Worm (Caenorhabditis elegans): ENCODE data around the gene Y111B2A.2.

The Y111B2A.2 gene

ce11 chrIII:12468869-12469268 lies 27.0 kb upstream of the Y111B2A.2 start, which contains the start of gene Y49E10.29:
Y49E10.29 (plus strand) TSS chrIII:12469169.
- TF ChIP-seq hmg-4 (GFP tag; optimal IDR thresholded peaks at IDR 0.05) (no peak), tbx-11 (GFP tag; IDR thresholded peaks at IDR 0.05) (no peak), F13C5.2 (tag; optimal IDR thresholded peaks at IDR 0.05) (no peak), flt-1 (GFP tag; IDR thresholded peaks at IDR 0.05) (no peak)

DNA sequence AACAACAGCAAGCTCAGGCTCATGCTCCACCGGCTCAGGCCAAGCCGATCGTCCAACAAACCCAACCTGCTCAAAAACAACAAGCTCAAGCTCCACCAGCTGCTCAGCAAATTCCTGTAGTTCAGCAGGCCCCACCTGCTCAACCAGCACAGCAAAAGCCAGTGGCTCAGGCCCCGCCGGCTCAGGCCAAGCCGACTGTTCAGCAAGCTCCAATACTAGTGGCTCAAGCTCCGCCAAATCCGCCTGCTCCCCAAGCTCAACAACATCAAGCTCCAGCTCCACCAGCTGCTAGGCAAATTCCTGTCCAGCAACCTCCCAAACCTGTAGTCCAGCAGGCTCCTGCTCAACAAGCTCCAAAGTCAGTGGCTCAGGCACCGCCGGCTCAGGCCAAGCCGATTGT lies 26.1 kb upstream of the Y111B2A.2 start:
- TF ChIP-seq tbx-11 (GFP tag; IDR thresholded peaks at IDR 0.05) (no peak), hmg-4 (GFP tag; optimal IDR thresholded peaks at IDR 0.05) (no peak), sea-1 (GFP tag; conservative IDR thresholded peaks at IDR 0.05) (no peak), tbx-37 (GFP tag; conservative IDR thresholded peaks at IDR 0.05) (no peak), flt-1 (GFP tag; IDR thresholded peaks at IDR 0.05) (no peak), tra-4 (tag; optimal IDR thresholded peaks at IDR 0.05) (no peak), F13C5.2 (tag; optimal IDR thresholded peaks at IDR 0.05) (no peak), scrt-1 (GFP tag; IDR thresholded peaks at IDR 0.05) (no peak), ceh-13 (GFP tag; optimal IDR thresholded peaks at IDR 0.05) (no peak), B0310.2 (tag; optimal IDR thresholded peaks at IDR 0.05) (no peak), hnd-1 (tag; optimal IDR thresholded peaks at IDR 0.05) (no peak), pes-1 (GFP tag; IDR thresholded peaks at IDR 0.05) (no peak), ets-7 (tag; optimal IDR thresholded peaks at IDR 0.05) (no peak), ama-1 (optimal IDR thresholded peaks at IDR 0.05) (no peak), hmbx-1 (tag; optimal IDR thresholded peaks at IDR 0.05) (no peak), ceh-36 (tag; optimal IDR thresholded peaks at IDR 0.05) (no peak), aly-1 (tag; optimal IDR thresholded peaks at IDR 0.05) (no peak)

ce11 chrIII:12470589-12470988 lies 25.3 kb upstream of the Y111B2A.2 start:
- no peak for TF ChIP-seq ceh-13 (GFP tag; optimal IDR thresholded peaks at IDR 0.05)
- no peak for TF ChIP-seq B0310.2 (tag; optimal IDR thresholded peaks at IDR 0.05)
- TF ChIP-seq aly-1 (tag; optimal IDR thresholded peaks at IDR 0.05) = peak; percentile 15

ce11 chrIII:12472497-12472896 lies 23.4 kb upstream of the Y111B2A.2 start, which contains the start of gene cccp-1:
cccp-1 (plus strand) TSS chrIII:12472873.
- TF ChIP-seq tbx-11 (GFP tag; IDR thresholded peaks at IDR 0.05) = no peak
- TF ChIP-seq ama-1 (optimal IDR thresholded peaks at IDR 0.05) = no peak
- TF ChIP-seq hnd-1 (tag; optimal IDR thresholded peaks at IDR 0.05) = no peak
- TF ChIP-seq tra-4 (tag; optimal IDR thresholded peaks at IDR 0.05) = no peak
- no peak for TF ChIP-seq ceh-36 (tag; optimal IDR thresholded peaks at IDR 0.05)
- TF ChIP-seq sea-1 (GFP tag; conservative IDR thresholded peaks at IDR 0.05) = no peak
- no peak for TF ChIP-seq flt-1 (GFP tag; IDR thresholded peaks at IDR 0.05)
- no peak for TF ChIP-seq B0310.2 (tag; optimal IDR thresholded peaks at IDR 0.05)

DNA sequence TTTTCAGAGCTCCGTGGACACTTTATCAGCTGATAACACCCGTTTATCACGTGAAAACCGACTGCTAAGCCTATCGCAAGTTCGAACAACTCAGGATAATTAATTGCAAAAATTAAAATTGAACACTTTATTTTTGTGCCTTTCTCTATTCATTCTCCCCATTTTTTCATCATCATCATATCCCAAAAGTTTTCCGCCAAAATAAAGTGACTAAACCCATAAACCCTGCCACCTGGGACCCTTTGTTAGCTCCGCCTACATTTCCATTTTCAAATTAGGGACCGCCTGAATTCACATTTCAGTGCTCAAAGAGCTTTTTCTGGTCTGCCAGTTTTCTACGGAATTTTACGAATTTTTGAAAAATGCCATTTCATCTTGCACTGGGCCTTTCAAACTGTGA lies 11.5 kb upstream of the Y111B2A.2 start, which contains the start of gene arrd-16:
Gene arrd-16, plus strand, starts transcription at position 301 of the 400 bp plus-strand sequence.
- no peak for TF ChIP-seq pes-1 (GFP tag; IDR thresholded peaks at IDR 0.05)
- TF ChIP-seq hmg-4 (GFP tag; optimal IDR thresholded peaks at IDR 0.05) = no peak
- TF ChIP-seq B0310.2 (tag; optimal IDR thresholded peaks at IDR 0.05) = no peak
- TF ChIP-seq ceh-13 (GFP tag; optimal IDR thresholded peaks at IDR 0.05) = no peak
- no peak for TF ChIP-seq F13C5.2 (tag; optimal IDR thresholded peaks at IDR 0.05)
- no peak for TF ChIP-seq flt-1 (GFP tag; IDR thresholded peaks at IDR 0.05)
- no peak for TF ChIP-seq ets-7 (tag; optimal IDR thresholded peaks at IDR 0.05)
- no peak for TF ChIP-seq aly-1 (tag; optimal IDR thresholded peaks at IDR 0.05)
- no peak for TF ChIP-seq tbx-11 (GFP tag; IDR thresholded peaks at IDR 0.05)
- TF ChIP-seq ama-1 (optimal IDR thresholded peaks at IDR 0.05) = no peak
- no peak for TF ChIP-seq tbx-37 (GFP tag; conservative IDR thresholded peaks at IDR 0.05)
- no peak for TF ChIP-seq scrt-1 (GFP tag; IDR thresholded peaks at IDR 0.05)
- no peak for TF ChIP-seq hmbx-1 (tag; optimal IDR thresholded peaks at IDR 0.05)

- TF ChIP-seq ceh-36 (tag; optimal IDR thresholded peaks at IDR 0.05) = no peak
- TF ChIP-seq hmbx-1 (tag; optimal IDR thresholded peaks at IDR 0.05) = no peak
- no peak for TF ChIP-seq tbx-11 (GFP tag; IDR thresholded peaks at IDR 0.05)
- no peak for TF ChIP-seq F13C5.2 (tag; optimal IDR thresholded peaks at IDR 0.05)
- TF ChIP-seq ets-7 (tag; optimal IDR thresholded peaks at IDR 0.05) = no peak
- TF ChIP-seq pes-1 (GFP tag; IDR thresholded peaks at IDR 0.05) = no peak
- no peak for TF ChIP-seq scrt-1 (GFP tag; IDR thresholded peaks at IDR 0.05)
- no peak for TF ChIP-seq aly-1 (tag; optimal IDR thresholded peaks at IDR 0.05)
- TF ChIP-seq B0310.2 (tag; optimal IDR thresholded peaks at IDR 0.05) = no peak
- TF ChIP-seq sea-1 (GFP tag; conservative IDR thresholded peaks at IDR 0.05) = no peak
- no peak for TF ChIP-seq hmg-4 (GFP tag; optimal IDR thresholded peaks at IDR 0.05)
- no peak for TF ChIP-seq tbx-37 (GFP tag; conservative IDR thresholded peaks at IDR 0.05)
- TF ChIP-seq hnd-1 (tag; optimal IDR thresholded peaks at IDR 0.05) = no peak
These were observed 3.9 kb upstream of the Y111B2A.2 start, which contains the start of gene Y49E10.25 for ce11 chrIII:12491984-12492383. Y49E10.25 (minus strand) TSS chrIII:12492084.

ce11 chrIII:12496449-12496848 lies 563 bp downstream of the Y111B2A.2 start, which contains the start of gene herd-1:
herd-1 (plus strand) TSS chrIII:12496538.
- no peak for TF ChIP-seq tra-4 (tag; optimal IDR thresholded peaks at IDR 0.05)
- TF ChIP-seq scrt-1 (GFP tag; IDR thresholded peaks at IDR 0.05) = no peak
- no peak for TF ChIP-seq flt-1 (GFP tag; IDR thresholded peaks at IDR 0.05)
- TF ChIP-seq ama-1 (optimal IDR thresholded peaks at IDR 0.05) = no peak
- no peak for TF ChIP-seq pes-1 (GFP tag; IDR thresholded peaks at IDR 0.05)
- no peak for TF ChIP-seq B0310.2 (tag; optimal IDR thresholded peaks at IDR 0.05)
- no peak for TF ChIP-seq hmbx-1 (tag; optimal IDR thresholded peaks at IDR 0.05)
- no peak for TF ChIP-seq tbx-11 (GFP tag; IDR thresholded peaks at IDR 0.05)
- no peak for TF ChIP-seq ceh-36 (tag; optimal IDR thresholded peaks at IDR 0.05)
- TF ChIP-seq hnd-1 (tag; optimal IDR thresholded peaks at IDR 0.05) = no peak

ce11 chrIII:12499245-12499644 lies 3.4 kb downstream of the Y111B2A.2 start, which contains the start of gene sql-1:
sql-1 (plus strand) TSS chrIII:12499557.
- TF ChIP-seq hnd-1 (tag; optimal IDR thresholded peaks at IDR 0.05) (no peak), pes-1 (GFP tag; IDR thresholded peaks at IDR 0.05) (no peak), aly-1 (tag; optimal IDR thresholded peaks at IDR 0.05) (no peak), tbx-11 (GFP tag; IDR thresholded peaks at IDR 0.05) (no peak), hmg-4 (GFP tag; optimal IDR thresholded peaks at IDR 0.05) (no peak), flt-1 (GFP tag; IDR thresholded peaks at IDR 0.05) (no peak), sea-1 (GFP tag; conservative IDR thresholded peaks at IDR 0.05) (no peak), tra-4 (tag; optimal IDR thresholded peaks at IDR 0.05) (no peak), ceh-36 (tag; optimal IDR thresholded peaks at IDR 0.05) (no peak), ama-1 (optimal IDR thresholded peaks at IDR 0.05) (no peak), F13C5.2 (tag; optimal IDR thresholded peaks at IDR 0.05) (no peak), scrt-1 (GFP tag; IDR thresholded peaks at IDR 0.05) (no peak), ceh-13 (GFP tag; optimal IDR thresholded peaks at IDR 0.05) (no peak), B0310.2 (tag; optimal IDR thresholded peaks at IDR 0.05) (no peak), ets-7 (tag; optimal IDR thresholded peaks at IDR 0.05) (no peak), tbx-37 (GFP tag; conservative IDR thresholded peaks at IDR 0.05) (no peak), hmbx-1 (tag; optimal IDR thresholded peaks at IDR 0.05) (no peak)

Data from whole organism, early embryonic.